Fruit fly (Drosophila melanogaster) whole organism, prepupa: ENCODE results near the gene Ance-3.

Experiments
- Blimp-1 ChIP-seq: fragments of 200-800 bp; sonication (Bioruptor generic); optimal IDR thresholded peaks from 3 replicates; lab custom pipeline; 2017; ENCODE audit warnings: missing biosample characterization, missing genetic modification characterization, mild to moderate bottlenecking, moderate library complexity, missing genetic modification reagents
- CG10669 ChIP-seq: fragments of 200-800 bp; sonication (Bioruptor generic); optimal IDR thresholded peaks from 3 replicates; lab custom pipeline; 2018; ENCODE audit warnings: missing biosample characterization, mild to moderate bottlenecking, missing genetic modification characterization, moderate library complexity
- CG15336 ChIP-seq: fragments of 200-800 bp; sonication (Bioruptor generic); IDR thresholded peaks from 2 replicates; pipeline ENCODE4 v1.3.6; 2022; ENCODE audit warnings: missing biosample characterization, missing genetic modification characterization
- CG3032 ChIP-seq: fragments of 200-800 bp; optimal IDR thresholded peaks from 2 replicates; lab custom pipeline; 2019; ENCODE audit warnings: missing biosample characterization, mild to moderate bottlenecking, missing genetic modification characterization, moderate library complexity
- CG34406 ChIP-seq: fragments of 200-800 bp; sonication (Bioruptor generic); optimal IDR thresholded peaks from 3 replicates; lab custom pipeline; 2016; ENCODE audit warnings: missing biosample characterization, missing genetic modification characterization
- CG6163 ChIP-seq: fragments of 200-800 bp; sonication (Bioruptor generic); IDR thresholded peaks from 3 replicates; pipeline ENCODE4 v1.3.6; 2022; ENCODE audit warnings: missing biosample characterization, missing genetic modification characterization
- CG6276 ChIP-seq: fragments of 200-800 bp; sonication (Bioruptor generic); optimal IDR thresholded peaks from 2 replicates; lab custom pipeline; 2017; ENCODE audit warnings: missing biosample characterization, mild to moderate bottlenecking, missing genetic modification characterization
- Eip78C ChIP-seq: fragments of 200-800 bp; sonication (Bioruptor generic); peaks from one replicate; lab custom pipeline; 2016; ENCODE audit warnings: missing biosample characterization, missing genetic modification characterization
- OdsH ChIP-seq: fragments of 200-800 bp; sonication (Bioruptor generic); optimal IDR thresholded peaks from 3 replicates; lab custom pipeline; 2016; ENCODE audit warnings: missing biosample characterization, missing genetic modification characterization
- Sox102F ChIP-seq: fragments of 200-800 bp; sonication (Bioruptor generic); optimal IDR thresholded peaks from 2 replicates; lab custom pipeline; 2016; ENCODE audit warnings: missing biosample characterization, mild to moderate bottlenecking, missing genetic modification characterization
- lz ChIP-seq: fragments of 200-800 bp; sonication (Bioruptor generic); optimal IDR thresholded peaks from 3 replicates; lab custom pipeline; 2016; ENCODE audit warnings: missing biosample characterization, missing genetic modification characterization
- pdm3 ChIP-seq: fragments of 200-800 bp; sonication (Bioruptor generic); optimal IDR thresholded peaks from 3 replicates; lab custom pipeline; 2016; ENCODE audit warnings: missing biosample characterization, missing genetic modification characterization
- ss ChIP-seq, 2 experiments: fragments of 200-800 bp; sonication (Bioruptor generic); optimal IDR thresholded peaks; 2 replicates in 1 of 2; 3 replicates in 1 of 2; lab custom pipeline; 2017 to 2018; ENCODE audit warnings: mild to moderate bottlenecking in 2 of 2, missing biosample characterization in 2 of 2, missing genetic modification characterization in 2 of 2, moderate library complexity in 1 of 2

dm6 chr2L:13905072-13905847 lies 9.3 kb upstream of the Ance-3 start, which contains the start of gene Ance:
- no peak for TF ChIP-seq Blimp-1 (GFP tag; lab: Kevin White, UChicago)
- TF ChIP-seq CG6276: peak; percentile 16
- TF ChIP-seq Sox102F (GFP tag; lab: Kevin White, UChicago): peak; percentile 46
- peak; percentile 76 to 85 for TF ChIP-seq ss (GFP tag; optimal IDR thresholded peaks at IDR 0.05; lab: Kevin White, UChicago)
- TF ChIP-seq lz: peak; percentile 39
- peak; percentile 38 for TF ChIP-seq OdsH (GFP tag; lab: Kevin White, UChicago)
- TF ChIP-seq CG3032 (tag; lab: Kevin White, UChicago): no peak
- TF ChIP-seq CG34406 (GFP tag; lab: Kevin White, UChicago): peak; percentile 55
- TF ChIP-seq pdm3 (GFP tag; lab: Kevin White, UChicago): peak; percentile 27
- peak; percentile 56 for TF ChIP-seq CG15336 (GFP tag; lab: Robert Waterston, UW)
- peak; percentile 81 for TF ChIP-seq Eip78C
- peak; percentile 61 for TF ChIP-seq CG6163 (GFP tag; lab: Robert Waterston, UW)
- peak; percentile 50 for TF ChIP-seq CG10669 (GFP tag; lab: Kevin White, UChicago)
